Worm (Caenorhabditis elegans) whole organism, young adult: ENCODE data around the gene H03G16.7.

Source experiments
- F23B12.7 ChIP-seq: sonication (generic microtip); optimal IDR thresholded peaks from 2 replicates; lab custom pipeline; 2017; ENCODE audit warnings: missing genetic modification characterization, mild to moderate bottlenecking, missing compliant biosample characterization, antibody characterized with exemption, moderate library complexity; ENCODE audit not compliant: insufficient read depth
- F55B11.4 ChIP-seq: sonication (generic microtip); optimal IDR thresholded peaks from 2 replicates; lab custom pipeline; 2016; ENCODE audit warnings: missing compliant biosample characterization, missing genetic modification characterization, borderline replicate concordance; ENCODE audit not compliant: insufficient read depth
- T26A5.8 ChIP-seq: sonication (generic microtip); optimal IDR thresholded peaks from 2 replicates; lab custom pipeline; 2016; ENCODE audit warnings: missing genetic modification characterization, missing compliant biosample characterization
- Y56A3A.18 ChIP-seq: fragments of 200-800 bp; sonication (Bioruptor generic); IDR thresholded peaks from 2 replicates; pipeline ENCODE4 v1.3.6; 2022; ENCODE audit warnings: missing genetic modification reagents, missing genetic modification characterization, missing compliant biosample characterization
- aptf-2 ChIP-seq: fragments of 200-800 bp; sonication (Bioruptor generic); conservative IDR thresholded peaks from 2 replicates; pipeline ENCODE4 v1.3.6; 2022; ENCODE audit warnings: missing genetic modification reagents, missing genetic modification characterization, missing compliant biosample characterization
- aptf-3 ChIP-seq: fragments of 200-800 bp; sonication (Bioruptor generic); IDR thresholded peaks from 2 replicates; pipeline ENCODE4 v1.3.6; 2022; ENCODE audit warnings: missing genetic modification characterization, missing compliant biosample characterization
- atf-7 ChIP-seq: sonication (generic microtip); optimal IDR thresholded peaks from 2 replicates; lab custom pipeline; 2017; ENCODE audit warnings: mild to moderate bottlenecking, missing genetic modification characterization, missing compliant biosample characterization
- bed-1 ChIP-seq: fragments of 200-800 bp; sonication (Bioruptor generic); IDR thresholded peaks from 2 replicates; pipeline ENCODE4 v1.3.6; 2022; ENCODE audit warnings: missing genetic modification reagents, missing genetic modification characterization, missing compliant biosample characterization
- chd-7 ChIP-seq: sonication (generic microtip); optimal IDR thresholded peaks from 2 replicates; lab custom pipeline; 2016; ENCODE audit warnings: mild to moderate bottlenecking, missing genetic modification characterization, moderate library complexity, missing compliant biosample characterization
- dox-1 ChIP-seq: fragments of 200-800 bp; sonication (Bioruptor generic); IDR thresholded peaks from 2 replicates; pipeline ENCODE4 v1.3.6; 2022; ENCODE audit warnings: missing genetic modification reagents, missing genetic modification characterization, missing compliant biosample characterization
- dpl-1 ChIP-seq: fragments of 150-350 bp; optimal IDR thresholded peaks from 2 replicates; lab custom pipeline; 2014; ENCODE audit warnings: missing biosample characterization, missing genetic modification reagents, missing genetic modification characterization
- egl-18 ChIP-seq: fragments of 200-800 bp; sonication (Bioruptor generic); IDR thresholded peaks from 2 replicates; pipeline ENCODE4 v1.3.6; 2022; ENCODE audit warnings: missing genetic modification reagents, missing genetic modification characterization, missing compliant biosample characterization
- egl-44 ChIP-seq: fragments of 200-800 bp; sonication (Bioruptor generic); IDR thresholded peaks from 2 replicates; pipeline ENCODE4 v1.3.6; 2022; ENCODE audit warnings: missing genetic modification reagents, missing genetic modification characterization, missing compliant biosample characterization
- gei-17 ChIP-seq: fragments of 200-800 bp; sonication (Bioruptor generic); optimal IDR thresholded peaks from 2 replicates; lab custom pipeline; 2018; ENCODE audit warnings: mild to moderate bottlenecking, missing genetic modification characterization, missing compliant biosample characterization
- hlh-12 ChIP-seq: sonication (generic microtip); optimal IDR thresholded peaks from 2 replicates; lab custom pipeline; 2016; ENCODE audit warnings: missing genetic modification characterization, missing compliant biosample characterization
- hmg-1.2 ChIP-seq: fragments of 200-800 bp; sonication (Bioruptor generic); IDR thresholded peaks from 2 replicates; pipeline ENCODE4 v1.3.6; 2022; ENCODE audit warnings: missing genetic modification reagents, missing genetic modification characterization, missing compliant biosample characterization
- hrde-1 ChIP-seq: sonication (generic microtip); optimal IDR thresholded peaks from 2 replicates; lab custom pipeline; 2016; ENCODE audit warnings: missing genetic modification characterization, mild to moderate bottlenecking, missing compliant biosample characterization, moderate library complexity, missing genotype, missing genetic modification reagents, borderline replicate concordance
- hsf-1 ChIP-seq: fragments of 200-800 bp; sonication (Bioruptor generic); IDR thresholded peaks from 2 replicates; pipeline ENCODE4 v1.3.6; 2022; ENCODE audit warnings: missing genetic modification reagents, missing genetic modification characterization, missing compliant biosample characterization
- let-526 ChIP-seq: fragments of 200-800 bp; sonication (Bioruptor generic); IDR thresholded peaks from 2 replicates; pipeline ENCODE4 v1.3.6; 2022; ENCODE audit warnings: missing genetic modification reagents, missing genetic modification characterization, missing compliant biosample characterization
- lin-35 ChIP-seq, 3 experiments: fragments of 150-350 bp in 2 of 3; sonication (generic microtip) in 1 of 3; optimal IDR thresholded peaks; 2 replicates each; lab custom pipeline; 2014 to 2018; ENCODE audit warnings: missing biosample characterization in 3 of 3, missing genetic modification characterization in 3 of 3, missing genetic modification reagents in 3 of 3
- lsy-27 ChIP-seq: sonication (generic microtip); optimal IDR thresholded peaks from 2 replicates; lab custom pipeline; 2017; ENCODE audit warnings: missing genetic modification characterization, mild to moderate bottlenecking, missing compliant biosample characterization, antibody characterized with exemption, missing genotype, borderline replicate concordance; ENCODE audit not compliant: insufficient read depth
- madf-6 ChIP-seq: fragments of 200-800 bp; sonication (Bioruptor generic); IDR thresholded peaks from 2 replicates; pipeline ENCODE4 v1.3.6; 2022; ENCODE audit warnings: missing genetic modification reagents, missing genetic modification characterization, missing compliant biosample characterization
- mel-28 ChIP-seq: sonication (generic microtip); optimal IDR thresholded peaks from 2 replicates; lab custom pipeline; 2016; ENCODE audit warnings: borderline replicate concordance, mild to moderate bottlenecking, missing genetic modification characterization, missing compliant biosample characterization
- mes-4 ChIP-seq: sonication (generic microtip); optimal IDR thresholded peaks from 2 replicates; lab custom pipeline; 2016; ENCODE audit warnings: missing genotype, missing genetic modification characterization, missing compliant biosample characterization
- nfya-1 ChIP-seq: sonication (generic microtip); optimal IDR thresholded peaks from 2 replicates; lab custom pipeline; 2017; ENCODE audit warnings: antibody characterized with exemption, missing compliant biosample characterization, missing genetic modification characterization, borderline replicate concordance; ENCODE audit not compliant: insufficient read depth
- nhr-179 ChIP-seq: sonication (generic microtip); optimal IDR thresholded peaks from 2 replicates; lab custom pipeline; 2016; ENCODE audit warnings: mild to moderate bottlenecking, missing genetic modification characterization, missing compliant biosample characterization
- nhr-80 ChIP-seq: sonication (generic microtip); optimal IDR thresholded peaks from 2 replicates; lab custom pipeline; 2016; ENCODE audit warnings: missing genetic modification characterization, missing compliant biosample characterization
- pha-4 ChIP-seq: fragments of 150-350 bp; sonication (generic microtip); optimal IDR thresholded peaks from 2 replicates; lab custom pipeline; 2014; ENCODE audit warnings: missing biosample characterization, missing genetic modification reagents, missing genetic modification characterization
- rcor-1 ChIP-seq: fragments of 200-800 bp; sonication (Bioruptor generic); IDR thresholded peaks from 2 replicates; pipeline ENCODE4 v1.3.6; 2022; ENCODE audit warnings: missing genetic modification reagents, missing genetic modification characterization, missing compliant biosample characterization
- rec-8 ChIP-seq, 2 experiments: sonication (generic microtip); optimal IDR thresholded peaks; 2 replicates each; lab custom pipeline; 2016; ENCODE audit warnings: mild to moderate bottlenecking in 2 of 2, missing genetic modification characterization in 2 of 2, missing genetic modification reagents in 2 of 2, missing genotype in 2 of 2, missing biosample characterization in 1 of 2, missing compliant biosample characterization in 1 of 2, moderate library complexity in 1 of 2
- rpc-1 ChIP-seq, 2 experiments: fragments of 150-350 bp in 1 of 2; sonication (generic microtip) in 1 of 2; optimal IDR thresholded peaks; 2 replicates each; lab custom pipeline; 2014 to 2018; ENCODE audit warnings: missing biosample characterization in 1 of 2, missing genetic modification characterization in 1 of 2, missing genetic modification reagents in 1 of 2, missing genotype in 1 of 2
- snpc-1.1 ChIP-seq: sonication (generic microtip); optimal IDR thresholded peaks from 2 replicates; lab custom pipeline; 2017; ENCODE audit warnings: missing genetic modification characterization, mild to moderate bottlenecking, missing compliant biosample characterization, antibody characterized with exemption, moderate library complexity, missing genotype, missing genetic modification reagents; ENCODE audit not compliant: insufficient read depth
- snpc-4 ChIP-seq, 5 experiments: fragments of 150-350 bp in 1 of 5; sonication (generic microtip) in 4 of 5; optimal IDR thresholded peaks; 2 replicates each; lab custom pipeline; 2014 to 2018; ENCODE audit warnings: missing genetic modification characterization in 5 of 5, missing biosample characterization in 3 of 5, antibody characterized with exemption in 2 of 5, mild to moderate bottlenecking in 2 of 5, missing compliant biosample characterization in 2 of 5, missing genotype in 2 of 5, moderate library complexity in 2 of 5, missing genetic modification reagents in 1 of 5
- zfh-2 ChIP-seq: fragments of 200-800 bp; sonication (Bioruptor generic); conservative IDR thresholded peaks from 2 replicates; pipeline ENCODE4 v1.3.6; 2022; ENCODE audit warnings: missing genetic modification reagents, missing genetic modification characterization, missing compliant biosample characterization
- ztf-22 ChIP-seq: fragments of 200-800 bp; sonication (Bioruptor generic); optimal IDR thresholded peaks from 2 replicates; lab custom pipeline; 2018; ENCODE audit warnings: mild to moderate bottlenecking, missing genetic modification characterization, moderate library complexity, missing compliant biosample characterization
- ztf-6 ChIP-seq: fragments of 200-800 bp; sonication (Bioruptor generic); IDR thresholded peaks from 2 replicates; pipeline ENCODE4 v1.3.6; 2022; ENCODE audit warnings: missing genetic modification reagents, missing genetic modification characterization, missing compliant biosample characterization

Gene H03G16.7

ce11 chrX:15016102-15016501 lies 39.7 kb downstream of the H03G16.7 start:
- no peak for TF ChIP-seq dox-1
- no peak for TF ChIP-seq rec-8 (tag; optimal IDR thresholded peaks at IDR 0.05; lab: Kevin White, UChicago)
- no peak for TF ChIP-seq Y56A3A.18 (GFP tag; lab: Robert Waterston, UW)
- TF ChIP-seq hlh-12 (tag; lab: Kevin White, UChicago): no peak
- TF ChIP-seq bed-1 (GFP tag; lab: Robert Waterston, UW): no peak
- TF ChIP-seq snpc-1.1 (tag; lab: Kevin White, UChicago): no peak
- TF ChIP-seq pha-4 (tag; lab: Kevin White, UChicago): no peak
- no peak for TF ChIP-seq nhr-80

DNA sequence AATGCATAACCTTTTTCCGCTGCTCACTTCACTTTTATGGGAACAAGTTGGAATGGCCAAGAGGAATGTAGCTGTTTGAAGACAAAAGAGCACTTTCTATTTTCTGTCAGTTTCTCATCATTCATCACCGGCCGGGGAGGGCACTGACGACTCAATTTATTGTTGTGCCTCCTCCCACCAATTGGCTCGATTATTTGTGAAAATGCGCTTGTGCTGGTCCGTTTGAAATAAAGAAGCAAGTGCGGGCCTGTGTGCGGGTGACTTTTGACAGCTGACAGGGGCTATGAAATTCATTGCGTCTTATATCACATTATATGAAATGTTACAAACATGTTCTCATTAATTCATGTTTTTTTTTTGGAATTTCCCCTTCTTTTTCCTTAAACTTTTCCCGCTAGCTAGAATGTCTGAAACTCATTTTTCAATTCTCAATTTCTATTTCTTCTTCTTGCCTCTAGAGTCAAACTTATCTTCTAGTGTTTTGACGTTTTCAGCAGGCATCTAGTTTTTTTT lies 41.8 kb downstream of the H03G16.7 start:
- TF ChIP-seq ztf-6: no peak

DNA sequence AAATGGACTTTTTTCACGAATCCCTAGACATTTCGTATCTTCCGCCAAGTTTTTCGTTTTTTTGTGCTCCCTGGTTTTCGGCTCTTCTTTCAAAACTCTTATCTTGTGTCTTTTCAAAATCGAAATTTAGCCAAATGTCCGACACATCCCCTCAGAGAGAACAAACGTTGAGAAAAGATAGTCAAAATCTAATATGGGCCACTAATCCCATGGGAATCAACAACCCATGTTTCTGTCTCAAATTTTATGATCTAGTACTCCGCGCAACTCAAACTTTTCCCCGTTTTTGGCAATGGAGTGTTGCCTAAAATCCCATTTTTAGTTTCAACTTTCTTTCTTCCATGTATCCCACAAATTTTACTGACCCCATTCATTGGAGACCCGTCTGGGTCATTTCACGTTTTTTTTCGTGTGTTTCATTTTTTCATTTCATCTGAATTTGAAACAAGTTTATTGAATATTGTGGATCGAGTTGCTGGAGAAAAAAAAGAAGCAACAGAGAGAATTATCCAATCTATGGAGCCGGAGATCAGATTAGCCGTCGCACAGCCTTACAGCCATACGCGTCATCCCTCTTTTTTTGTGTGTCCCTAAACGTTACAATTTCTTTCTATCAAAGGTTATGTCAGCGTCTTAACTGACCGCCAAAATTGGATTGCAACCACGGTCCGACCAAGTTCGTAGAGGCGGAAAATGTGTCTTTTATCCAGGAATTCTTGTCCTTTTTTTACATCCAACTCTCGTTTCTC lies 44.1 kb downstream of the H03G16.7 start:
- TF ChIP-seq chd-7 (no peak), nfya-1 (tag; lab: Kevin White, UChicago) (no peak), nhr-179 (tag; lab: Kevin White, UChicago) (no peak), lsy-27 (tag; lab: Kevin White, UChicago) (no peak), mel-28 (tag; lab: Kevin White, UChicago) (no peak), ztf-22 (GFP tag; lab: Kevin White, UChicago) (no peak), madf-6 (GFP tag; lab: Robert Waterston, UW) (no peak), nhr-80 (no peak), T26A5.8 (tag; lab: Kevin White, UChicago) (no peak), mes-4 (tag; lab: Kevin White, UChicago) (no peak), aptf-2 (GFP tag; lab: Robert Waterston, UW) (no peak), aptf-3 (GFP tag; lab: Robert Waterston, UW) (no peak), lin-35 (GFP tag; optimal IDR thresholded peaks at IDR 0.05; lab: Kevin White, UChicago) (no peak), F55B11.4 (tag; lab: Kevin White, UChicago) (no peak), let-526 (GFP tag; lab: Robert Waterston, UW) (no peak), F23B12.7 (tag; lab: Kevin White, UChicago) (no peak), hsf-1 (no peak), atf-7 (tag; lab: Kevin White, UChicago) (no peak)
- TF ChIP-seq, all 124 proteins: peak for 0

- no peak for TF ChIP-seq hmg-1.2 (GFP tag; lab: Robert Waterston, UW)
- TF ChIP-seq hrde-1 (tag; lab: Kevin White, UChicago): no peak
- no peak for TF ChIP-seq Y56A3A.18 (GFP tag; lab: Robert Waterston, UW)
- TF ChIP-seq dpl-1 (GFP tag; lab: Kevin White, UChicago): no peak
- no peak for TF ChIP-seq egl-18 (GFP tag; lab: Robert Waterston, UW)
- no peak for TF ChIP-seq rpc-1 (optimal IDR thresholded peaks at IDR 0.05; lab: Kevin White, UChicago)
- TF ChIP-seq rpc-1 (tag; optimal IDR thresholded peaks at IDR 0.05; lab: Kevin White, UChicago): no peak
- peak; percentile 27 for TF ChIP-seq snpc-4 (GFP tag; optimal IDR thresholded peaks at IDR 0.05; lab: Kevin White, UChicago)
- TF ChIP-seq snpc-4 (tag; optimal IDR thresholded peaks at IDR 0.05; lab: Kevin White, UChicago): peak in 1 of 4 experiments; percentile 58
- no peak for TF ChIP-seq gei-17 (GFP tag; lab: Kevin White, UChicago)
- peak; percentile 47; the same call in 1 of the 2 replicates for TF ChIP-seq zfh-2 (GFP tag; lab: Robert Waterston, UW)
- no peak for TF ChIP-seq egl-44 (GFP tag; lab: Robert Waterston, UW)
- TF ChIP-seq rcor-1 (GFP tag; lab: Robert Waterston, UW): no peak
- no peak for TF ChIP-seq atf-7 (tag; lab: Kevin White, UChicago)
- TF ChIP-seq, all 124 proteins: peak for 2
Measured at ce11 chrX:15010941-15011340, 44.9 kb downstream of the H03G16.7 start.
